Fruit fly (Drosophila melanogaster) whole organism, adult: ENCODE measurements around the gene Hrb98DE.

ENCODE experiments used
- CG11617 ChIP-seq: fragments of 200-800 bp; sonication (Bioruptor generic); optimal IDR thresholded peaks from 2 replicates; lab custom pipeline; 2017; ENCODE audit warnings: mild to moderate bottlenecking, missing biosample characterization, missing genetic modification reagents, missing genetic modification characterization
- CG33017 ChIP-seq: fragments of 200-800 bp; sonication (Bioruptor generic); optimal IDR thresholded peaks from 2 replicates; lab custom pipeline; 2018; ENCODE audit warnings: missing biosample characterization, mild to moderate bottlenecking, missing genetic modification characterization, moderate library complexity
- CG7045 ChIP-seq: fragments of 200-800 bp; sonication (Bioruptor generic); optimal IDR thresholded peaks from 2 replicates; lab custom pipeline; 2017; ENCODE audit warnings: missing biosample characterization, mild to moderate bottlenecking, missing genetic modification characterization
- CG7101 ChIP-seq: fragments of 200-800 bp; sonication (Bioruptor generic); optimal IDR thresholded peaks from 2 replicates; lab custom pipeline; 2018; ENCODE audit warnings: missing biosample characterization, mild to moderate bottlenecking, missing genetic modification characterization, moderate library complexity
- Clk ChIP-seq: fragments of 200-800 bp; sonication (Bioruptor generic); optimal IDR thresholded peaks from 2 replicates; lab custom pipeline; 2017; ENCODE audit warnings: missing biosample characterization, missing genetic modification characterization
- Crg-1 ChIP-seq: fragments of 200-800 bp; sonication (Bioruptor generic); optimal IDR thresholded peaks from 2 replicates; lab custom pipeline; 2016; ENCODE audit warnings: missing biosample characterization, missing genetic modification characterization
- Hr96 ChIP-seq: fragments of 200-800 bp; sonication (Bioruptor generic); optimal IDR thresholded peaks from 2 replicates; lab custom pipeline; 2016; ENCODE audit warnings: missing biosample characterization, missing genetic modification characterization
- Mnt ChIP-seq: fragments of 200-800 bp; sonication (Bioruptor generic); optimal IDR thresholded peaks from 2 replicates; lab custom pipeline; 2016; ENCODE audit warnings: missing biosample characterization, mild to moderate bottlenecking, missing genetic modification characterization
- cic ChIP-seq: fragments of 200-800 bp; sonication (Bioruptor generic); optimal IDR thresholded peaks from 2 replicates; lab custom pipeline; 2017; ENCODE audit warnings: missing biosample characterization, mild to moderate bottlenecking, missing genetic modification characterization, moderate library complexity
- cnc ChIP-seq, 2 experiments: fragments of >200 bp; optimal IDR thresholded peaks; 2 replicates each; lab custom pipeline; 2017
- kay ChIP-seq: fragments of 200-800 bp; sonication (Bioruptor generic); peaks from one replicate; lab custom pipeline; 2016; ENCODE audit warnings: missing biosample characterization, missing genetic modification characterization, borderline replicate concordance
- ovo ChIP-seq: fragments of 200-800 bp; sonication (Bioruptor generic); optimal IDR thresholded peaks from 2 replicates; lab custom pipeline; 2016; ENCODE audit warnings: missing biosample characterization, missing genetic modification characterization
- toe ChIP-seq: fragments of 200-800 bp; sonication (Bioruptor generic); optimal IDR thresholded peaks from 2 replicates; lab custom pipeline; 2016; ENCODE audit warnings: missing biosample characterization, missing genetic modification characterization

- TF ChIP-seq CG11617 (GFP tag; lab: Kevin White, UChicago) (no peak), Clk (no peak), cnc (optimal IDR thresholded peaks at IDR 0.05; lab: Kevin White, UChicago) (no peak), Mnt (GFP tag; lab: Kevin White, UChicago) (no peak), Hr96 (GFP tag; lab: Kevin White, UChicago) (no peak), CG7045 (GFP tag; lab: Kevin White, UChicago) (no peak), kay (GFP tag; lab: Kevin White, UChicago) (no peak), CG33017 (tag; lab: Kevin White, UChicago) (no peak), Crg-1 (GFP tag; lab: Kevin White, UChicago) (no peak), CG7101 (tag; lab: Kevin White, UChicago) (no peak), ovo (no peak), cic (GFP tag; lab: Kevin White, UChicago) (no peak), toe (no peak)
These were observed 43.8 kb upstream of the Hrb98DE start for dm6 chr3R:28555793-28556192.
